Worm (Caenorhabditis elegans) whole organism, L3 larva: ENCODE results near the gene M163.10.

Source experiments
- R02D3.7 ChIP-seq: fragments of 150-350 bp; optimal IDR thresholded peaks from 2 replicates; lab custom pipeline; 2014; ENCODE audit warnings: missing biosample characterization, missing genetic modification characterization
- aly-2 ChIP-seq: fragments of 150-350 bp; optimal IDR thresholded peaks from 2 replicates; lab custom pipeline; 2014; ENCODE audit warnings: missing biosample characterization, missing genetic modification characterization
- ama-1 ChIP-seq: fragments of 150-350 bp; optimal IDR thresholded peaks from 2 replicates; lab custom pipeline; 2018
- ceh-28 ChIP-seq: fragments of 150-350 bp; optimal IDR thresholded peaks from 2 replicates; lab custom pipeline; 2014; ENCODE audit warnings: missing biosample characterization, missing genetic modification reagents, missing genetic modification characterization
- ceh-9 ChIP-seq: sonication (generic microtip); optimal IDR thresholded peaks from 2 replicates; lab custom pipeline; 2018; ENCODE audit warnings: missing biosample characterization, missing genetic modification characterization
- daf-12 ChIP-seq: fragments of 150-350 bp; optimal IDR thresholded peaks from 2 replicates; lab custom pipeline; 2014; ENCODE audit warnings: missing biosample characterization, missing genetic modification reagents, missing genetic modification characterization
- egl-5 ChIP-seq: fragments of 150-350 bp; optimal IDR thresholded peaks from 2 replicates; lab custom pipeline; 2017; ENCODE audit warnings: missing biosample characterization, missing genetic modification reagents, missing genetic modification characterization, inconsistent platforms
- elt-1 ChIP-seq: fragments of 150-350 bp; optimal IDR thresholded peaks from 2 replicates; lab custom pipeline; 2014; ENCODE audit warnings: missing biosample characterization, missing genetic modification characterization
- elt-2 ChIP-seq: sonication (generic microtip); optimal IDR thresholded peaks from 2 replicates; lab custom pipeline; 2016; ENCODE audit warnings: missing genetic modification reagents, mild to moderate bottlenecking, missing genetic modification characterization, missing compliant biosample characterization
- elt-3 ChIP-seq, 3 experiments: fragments of 150-350 bp in 1 of 3; sonication (generic microtip) in 2 of 3; optimal IDR thresholded peaks; 2 replicates in 2 of 3; 4 replicates in 1 of 3; lab custom pipeline; 2014 to 2017; ENCODE audit warnings: missing biosample characterization in 3 of 3, missing genetic modification characterization in 3 of 3
- eor-1 ChIP-seq, 2 experiments: fragments of 150-350 bp; optimal IDR thresholded peaks; 2 replicates each; lab custom pipeline; 2014 to 2018; ENCODE audit warnings: missing biosample characterization in 2 of 2, missing genetic modification characterization in 2 of 2
- fkh-2 ChIP-seq: fragments of 150-350 bp; optimal IDR thresholded peaks from 2 replicates; lab custom pipeline; 2014; ENCODE audit warnings: missing biosample characterization, missing genetic modification reagents, missing genetic modification characterization
- hmg-11 ChIP-seq: sonication (generic microtip); optimal IDR thresholded peaks from 2 replicates; lab custom pipeline; 2016; ENCODE audit warnings: missing genetic modification characterization, missing compliant biosample characterization
- lin-15B ChIP-seq: fragments of 150-350 bp; optimal IDR thresholded peaks from 2 replicates; lab custom pipeline; 2014; ENCODE audit warnings: missing biosample characterization, missing genetic modification characterization
- lin-39 ChIP-seq: fragments of 150-350 bp; optimal IDR thresholded peaks from 2 replicates; lab custom pipeline; 2018; ENCODE audit warnings: missing biosample characterization, missing genetic modification reagents, missing genetic modification characterization
- lsy-12 ChIP-seq: sonication (generic microtip); optimal IDR thresholded peaks from 2 replicates; lab custom pipeline; 2016; ENCODE audit warnings: mild to moderate bottlenecking, missing genetic modification characterization, missing compliant biosample characterization
- mml-1 ChIP-seq: fragments of 150-350 bp; sonication (generic microtip); optimal IDR thresholded peaks from 3 replicates; lab custom pipeline; 2014; ENCODE audit warnings: missing biosample characterization, missing genetic modification characterization
- nfya-1 ChIP-seq: sonication (generic microtip); optimal IDR thresholded peaks from 2 replicates; lab custom pipeline; 2017; ENCODE audit warnings: missing genetic modification characterization, mild to moderate bottlenecking, missing compliant biosample characterization, antibody characterized with exemption, moderate library complexity; ENCODE audit not compliant: insufficient read depth
- nhr-11 ChIP-seq: fragments of 150-350 bp; optimal IDR thresholded peaks from 2 replicates; lab custom pipeline; 2014; ENCODE audit warnings: missing biosample characterization, missing genetic modification characterization
- nhr-12 ChIP-seq: fragments of 150-350 bp; optimal IDR thresholded peaks from 2 replicates; lab custom pipeline; 2014; ENCODE audit warnings: missing biosample characterization, missing genetic modification characterization
- nhr-23 ChIP-seq: fragments of 150-350 bp; optimal IDR thresholded peaks from 2 replicates; lab custom pipeline; 2014; ENCODE audit warnings: missing biosample characterization, missing genetic modification reagents, missing genetic modification characterization
- nhr-237 ChIP-seq: fragments of 150-350 bp; optimal IDR thresholded peaks from 2 replicates; lab custom pipeline; 2014; ENCODE audit warnings: missing biosample characterization, missing genetic modification characterization
- nhr-43 ChIP-seq: sonication (generic microtip); optimal IDR thresholded peaks from 2 replicates; lab custom pipeline; 2016; ENCODE audit warnings: mild to moderate bottlenecking, missing genetic modification characterization, missing compliant biosample characterization; ENCODE audit not compliant: poor library complexity, severe bottlenecking
- nhr-76 ChIP-seq: fragments of 150-350 bp; sonication (generic microtip); optimal IDR thresholded peaks from 5 replicates; lab custom pipeline; 2014; ENCODE audit warnings: missing biosample characterization, missing genetic modification characterization
- pha-4 ChIP-seq: fragments of 150-350 bp; optimal IDR thresholded peaks from 2 replicates; lab custom pipeline; 2014; ENCODE audit warnings: missing biosample characterization, missing genetic modification reagents, missing genetic modification characterization
- pqm-1 ChIP-seq: fragments of 150-350 bp; optimal IDR thresholded peaks from 2 replicates; lab custom pipeline; 2017; ENCODE audit warnings: missing biosample characterization, missing genetic modification characterization, inconsistent platforms
- sea-2 ChIP-seq: fragments of 150-350 bp; sonication (generic microtip); optimal IDR thresholded peaks from 4 replicates; lab custom pipeline; 2014; ENCODE audit warnings: missing biosample characterization, missing genetic modification reagents, missing genetic modification characterization
- skn-1 ChIP-seq: fragments of 150-350 bp; optimal IDR thresholded peaks from 2 replicates; lab custom pipeline; 2014; ENCODE audit warnings: missing biosample characterization, missing genetic modification characterization
- snpc-4 ChIP-seq: fragments of 150-350 bp; optimal IDR thresholded peaks from 2 replicates; lab custom pipeline; 2014; ENCODE audit warnings: missing biosample characterization, missing genetic modification characterization
- tbx-2 ChIP-seq: sonication (generic microtip); optimal IDR thresholded peaks from 2 replicates; lab custom pipeline; 2016; ENCODE audit warnings: mild to moderate bottlenecking, missing genetic modification characterization, missing compliant biosample characterization
- unc-39 ChIP-seq: sonication (generic microtip); optimal IDR thresholded peaks from 4 replicates; lab custom pipeline; 2017; ENCODE audit warnings: missing biosample characterization, missing genetic modification characterization
- unc-62 ChIP-seq: fragments of 150-350 bp; sonication (generic microtip); optimal IDR thresholded peaks from 4 replicates; lab custom pipeline; 2014; ENCODE audit warnings: missing biosample characterization, missing genetic modification reagents, missing genetic modification characterization
- zag-1 ChIP-seq: fragments of 150-350 bp; optimal IDR thresholded peaks from 2 replicates; lab custom pipeline; 2014; ENCODE audit warnings: missing biosample characterization, missing genetic modification characterization
- ztf-11 ChIP-seq: fragments of 150-350 bp; optimal IDR thresholded peaks from 2 replicates; lab custom pipeline; 2014; ENCODE audit warnings: missing biosample characterization, missing genetic modification characterization
- ztf-4 ChIP-seq: fragments of 150-350 bp; optimal IDR thresholded peaks from 2 replicates; lab custom pipeline; 2014; ENCODE audit warnings: missing biosample characterization, missing genetic modification characterization

The M163.10 gene

ce11 chrX:14442321-14442720, 28.5 kb upstream of the M163.10 start, which contains the start of gene F23D12.3:
TSS of gene F23D12.3 (plus strand) at chrX:14442621.
- no peak for TF ChIP-seq R02D3.7 (tag; lab: Kevin White, UChicago)
- no peak for TF ChIP-seq lin-15B (tag; lab: Kevin White, UChicago)
- no peak for TF ChIP-seq unc-39 (tag; lab: Kevin White, UChicago)
- no peak for TF ChIP-seq nhr-12
- TF ChIP-seq ama-1 (lab: Kevin White, UChicago): no peak
- no peak for TF ChIP-seq elt-1 (tag; lab: Kevin White, UChicago)
- TF ChIP-seq nhr-23 (tag; lab: Kevin White, UChicago): no peak
- TF ChIP-seq lsy-12 (tag; lab: Kevin White, UChicago): no peak
- TF ChIP-seq aly-2: no peak
- TF ChIP-seq fkh-2 (tag; lab: Kevin White, UChicago): no peak
- no peak for TF ChIP-seq lin-39 (tag; lab: Kevin White, UChicago)
- no peak for TF ChIP-seq ztf-4 (tag; lab: Kevin White, UChicago)

- TF ChIP-seq elt-1 (tag; lab: Kevin White, UChicago): no peak
- no peak for TF ChIP-seq unc-62 (GFP tag; lab: Kevin White, UChicago)
- no peak for TF ChIP-seq ztf-11 (tag; lab: Kevin White, UChicago)
- TF ChIP-seq pha-4 (tag; lab: Kevin White, UChicago): no peak
- TF ChIP-seq elt-2 (tag; lab: Kevin White, UChicago): no peak
- no peak for TF ChIP-seq snpc-4 (tag; lab: Kevin White, UChicago)
- no peak for TF ChIP-seq nhr-23 (tag; lab: Kevin White, UChicago)
- no peak for TF ChIP-seq daf-12 (tag; lab: Kevin White, UChicago)
- no peak for TF ChIP-seq elt-3 (tag; optimal IDR thresholded peaks at IDR 0.05; lab: Kevin White, UChicago)
- no peak for TF ChIP-seq nfya-1 (tag; lab: Kevin White, UChicago)
- no peak for TF ChIP-seq nhr-11
- TF ChIP-seq tbx-2: no peak
Measured at ce11 chrX:14444701-14445100, 26.1 kb upstream of the M163.10 start, which contains the start of gene F23D12.4. TSS of gene F23D12.4 (plus strand) at chrX:14445001.

- no peak for TF ChIP-seq hmg-11
- TF ChIP-seq zag-1: no peak
- no peak for TF ChIP-seq R02D3.7 (tag; lab: Kevin White, UChicago)
- TF ChIP-seq unc-62 (GFP tag; lab: Kevin White, UChicago): no peak
- TF ChIP-seq nhr-76: no peak
- no peak for TF ChIP-seq egl-5 (tag; lab: Kevin White, UChicago)
- no peak for TF ChIP-seq nhr-23 (tag; lab: Kevin White, UChicago)
- no peak for TF ChIP-seq nhr-12
- TF ChIP-seq pha-4 (tag; lab: Kevin White, UChicago): no peak
- no peak for TF ChIP-seq lin-15B (tag; lab: Kevin White, UChicago)
- no peak for TF ChIP-seq mml-1 (tag; lab: Kevin White, UChicago)
- no peak for TF ChIP-seq fkh-2 (tag; lab: Kevin White, UChicago)
- no peak for TF ChIP-seq nhr-43 (tag; lab: Kevin White, UChicago)
- TF ChIP-seq ztf-11 (tag; lab: Kevin White, UChicago): no peak
- no peak for TF ChIP-seq ceh-9 (tag; lab: Kevin White, UChicago)
Measured at ce11 chrX:14447498-14447897, 23.3 kb upstream of the M163.10 start.

ce11 chrX:14447910-14448309, 22.9 kb upstream of the M163.10 start, which contains the start of gene jmjd-3.2:
TSS of gene jmjd-3.2 (plus strand) at chrX:14448210.
- TF ChIP-seq nhr-237 (tag; lab: Kevin White, UChicago): no peak
- no peak for TF ChIP-seq nhr-76
- no peak for TF ChIP-seq nhr-11
- no peak for TF ChIP-seq skn-1
- TF ChIP-seq ztf-4 (tag; lab: Kevin White, UChicago): no peak
- TF ChIP-seq ceh-9 (tag; lab: Kevin White, UChicago): no peak
- no peak for TF ChIP-seq pqm-1
- TF ChIP-seq eor-1 (tag; optimal IDR thresholded peaks at IDR 0.05; lab: Kevin White, UChicago): no peak
- TF ChIP-seq mml-1 (tag; lab: Kevin White, UChicago): no peak
- TF ChIP-seq nhr-12: no peak
- TF ChIP-seq sea-2 (GFP tag; lab: Kevin White, UChicago): no peak
- no peak for TF ChIP-seq lin-15B (tag; lab: Kevin White, UChicago)

- TF ChIP-seq aly-2 (no peak), hmg-11 (no peak), ceh-28 (no peak), unc-62 (GFP tag; lab: Kevin White, UChicago) (no peak), ztf-11 (tag; lab: Kevin White, UChicago) (no peak)
Measured at ce11 chrX:14453735-14454134, 17.1 kb upstream of the M163.10 start, which contains the start of gene F23D12.7. TSS of gene F23D12.7 (minus strand) at chrX:14453835.
